Worm (Caenorhabditis elegans): ENCODE measurements around the gene Y53G8AM.4.

Y53G8AM.4 gene

ce11 chrIII:3271682-3272081 lies 16.2 kb upstream of the Y53G8AM.4 start:
- TF ChIP-seq unc-30 (tag; optimal IDR thresholded peaks at IDR 0.05): no peak
- TF ChIP-seq nhr-28 (tag; optimal IDR thresholded peaks at IDR 0.05): no peak
- TF ChIP-seq mdl-1 (tag; optimal IDR thresholded peaks at IDR 0.05): peak in 1 of 2 experiments; percentile 22
- no peak for TF ChIP-seq pag-3 (tag; optimal IDR thresholded peaks at IDR 0.05; ENCODE audit: borderline replicate concordance, insufficient read depth)
- TF ChIP-seq lir-3 (tag; optimal IDR thresholded peaks at IDR 0.05; ENCODE audit: poor library complexity): no peak
- TF ChIP-seq dsc-1 (tag; optimal IDR thresholded peaks at IDR 0.05): peak; percentile 45
- TF ChIP-seq lin-14 (GFP tag; optimal IDR thresholded peaks at IDR 0.05): peak; percentile 82
- TF ChIP-seq ztf-4 (tag; optimal IDR thresholded peaks at IDR 0.05): peak; percentile 54
- TF ChIP-seq hlh-17 (GFP tag; optimal IDR thresholded peaks at IDR 0.05; ENCODE audit: borderline replicate concordance): no peak
- peak; percentile 57 for TF ChIP-seq lin-13 (GFP tag; optimal IDR thresholded peaks at IDR 0.05)
- no peak for TF ChIP-seq snpc-4 (tag; optimal IDR thresholded peaks at IDR 0.05)
- TF ChIP-seq unc-130 (tag; optimal IDR thresholded peaks at IDR 0.05): no peak
- TF ChIP-seq nhr-77 (tag; optimal IDR thresholded peaks at IDR 0.05): no peak
- TF ChIP-seq lin-15B (tag; optimal IDR thresholded peaks at IDR 0.05): no peak
- TF ChIP-seq fos-1 (tag; optimal IDR thresholded peaks at IDR 0.05): no peak
- no peak for TF ChIP-seq pqm-1 (tag; optimal IDR thresholded peaks at IDR 0.05)
- TF ChIP-seq unc-62 (GFP tag; optimal IDR thresholded peaks at IDR 0.05): no peak
- no peak for TF ChIP-seq alr-1 (tag; optimal IDR thresholded peaks at IDR 0.05; ENCODE audit: borderline replicate concordance)
- TF ChIP-seq nhr-12 (tag; optimal IDR thresholded peaks at IDR 0.05): no peak
- peak; percentile 54 to 70 for TF ChIP-seq lin-35 (GFP tag; optimal IDR thresholded peaks at IDR 0.05)
- TF ChIP-seq hlh-4 (tag; optimal IDR thresholded peaks at IDR 0.05): no peak
- peak; percentile 41 for TF ChIP-seq xbp-1 (tag; optimal IDR thresholded peaks at IDR 0.05)
- peak; percentile 85 for TF ChIP-seq snu-23 (GFP tag; optimal IDR thresholded peaks at IDR 0.05)
- peak; percentile 33 for TF ChIP-seq unc-86 (tag; optimal IDR thresholded peaks at IDR 0.05)
- TF ChIP-seq nhr-20 (tag; optimal IDR thresholded peaks at IDR 0.05): peak; percentile 79
- no peak for TF ChIP-seq fkh-8 (tag; optimal IDR thresholded peaks at IDR 0.05)
- no peak for TF ChIP-seq nhr-84 (tag; optimal IDR thresholded peaks at IDR 0.05)
- TF ChIP-seq aly-2 (tag; optimal IDR thresholded peaks at IDR 0.05): no peak
- TF ChIP-seq nhr-85 (tag): peak; percentile 98
- no peak for TF ChIP-seq grh-1 (GFP tag; IDR thresholded peaks at IDR 0.05)
- no peak for TF ChIP-seq ceh-63 (GFP tag; optimal IDR thresholded peaks at IDR 0.05)
- TF ChIP-seq skn-1 (tag; optimal IDR thresholded peaks at IDR 0.05): no peak
- no peak for TF ChIP-seq sox-4 (tag; optimal IDR thresholded peaks at IDR 0.05)
- TF ChIP-seq tlp-1 (tag; optimal IDR thresholded peaks at IDR 0.05): no peak
- TF ChIP-seq C16A3.4 (tag; optimal IDR thresholded peaks at IDR 0.05): peak; percentile 24
- peak; percentile 78 for TF ChIP-seq swsn-7 (tag; optimal IDR thresholded peaks at IDR 0.05)
- TF ChIP-seq efl-1 (optimal IDR thresholded peaks at IDR 0.05): peak; percentile 70 to 81
- peak; percentile 13 to 92 for TF ChIP-seq efl-1 (GFP tag; optimal IDR thresholded peaks at IDR 0.05 in 1 of 2)
- no peak for TF ChIP-seq vab-15 (tag; optimal IDR thresholded peaks at IDR 0.05)
- no peak for TF ChIP-seq egl-13 (tag; optimal IDR thresholded peaks at IDR 0.05)
- TF ChIP-seq mep-1 (tag; optimal IDR thresholded peaks at IDR 0.05): no peak
- peak; percentile 12 for TF ChIP-seq lin-39 (tag; optimal IDR thresholded peaks at IDR 0.05)
- peak in 2 of 6 experiments; percentile 45 to 60 for TF ChIP-seq elt-3 (tag; optimal IDR thresholded peaks at IDR 0.05)
- TF ChIP-seq ets-5 (GFP tag; IDR thresholded peaks at IDR 0.05): no peak
- peak; percentile 67 for TF ChIP-seq nhr-19 (GFP tag; conservative IDR thresholded peaks at IDR 0.05)
- peak; percentile 36 for TF ChIP-seq irx-1 (tag; optimal IDR thresholded peaks at IDR 0.05)
- no peak for TF ChIP-seq ceh-90 (tag; optimal IDR thresholded peaks at IDR 0.05)
- TF ChIP-seq fkh-4 (tag; optimal IDR thresholded peaks at IDR 0.05; ENCODE audit: borderline replicate concordance): no peak
- TF ChIP-seq nhr-76 (tag; optimal IDR thresholded peaks at IDR 0.05): no peak
- TF ChIP-seq rnt-1 (tag; optimal IDR thresholded peaks at IDR 0.05): peak; percentile 46
- TF ChIP-seq nhr-237 (tag; optimal IDR thresholded peaks at IDR 0.05): no peak
- peak in 1 of 2 experiments; percentile 74 for TF ChIP-seq ztf-11 (tag; optimal IDR thresholded peaks at IDR 0.05)
- no peak for TF ChIP-seq mab-9 (GFP tag; IDR thresholded peaks at IDR 0.05)
- peak; percentile 63 to 66 for TF ChIP-seq lsy-2 (tag; optimal IDR thresholded peaks at IDR 0.05)
- no peak for TF ChIP-seq ama-1 (optimal IDR thresholded peaks at IDR 0.05)
